Fruit fly (Drosophila melanogaster) S2 (cell line): Measurements from ENCODE around the gene Uba5.

Experiments
- CG8478 ChIP-seq: fragments of >200 bp; optimal IDR thresholded peaks from 2 replicates; lab custom pipeline; 2018
- CTCF ChIP-seq, 2 experiments: fragments of >200 bp; optimal IDR thresholded peaks; 2 replicates each; lab custom pipeline; 2018

DNA sequence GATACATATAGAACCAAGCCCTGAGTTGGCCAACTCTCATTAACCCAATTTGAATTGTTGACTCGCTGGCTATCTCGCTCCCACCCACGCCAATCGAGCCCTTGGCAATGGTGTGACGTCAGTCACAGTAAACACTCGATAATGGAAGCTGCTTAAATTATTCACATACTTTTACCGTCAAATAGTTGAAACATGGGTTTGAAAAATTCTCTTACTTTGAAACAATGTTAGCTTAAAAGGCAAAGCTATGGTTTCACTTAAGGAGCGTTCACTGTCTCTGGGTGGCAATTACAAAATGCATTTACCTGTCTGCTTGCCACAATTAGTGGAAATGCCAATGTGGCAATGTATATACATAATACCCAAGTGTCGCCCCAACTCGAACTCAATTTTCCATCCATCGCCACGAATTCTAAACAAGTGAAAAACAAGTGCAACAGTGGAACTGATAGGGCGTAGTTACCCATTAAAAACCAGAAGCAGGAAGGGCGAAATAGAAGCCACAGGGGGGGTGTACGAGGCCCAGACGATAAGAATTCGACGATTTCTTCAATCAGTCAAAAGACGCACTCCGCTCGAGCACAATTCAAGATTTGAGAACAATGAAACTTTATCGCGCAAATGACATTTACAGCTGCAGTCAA is 33.7 kb upstream of the Uba5 start:
- TF ChIP-seq CTCF (optimal IDR thresholded peaks at IDR 0.05; lab: Kevin White, UChicago) (no peak), CG8478 (lab: Kevin White, UChicago) (no peak)
